Fruit fly (Drosophila melanogaster) whole organism, embryonic: ENCODE data around the gene Uro.

Experiments
- ATbp ChIP-seq: fragments of 200-800 bp; sonication (Bioruptor generic); optimal IDR thresholded peaks from 2 replicates; lab custom pipeline; 2017; ENCODE audit warnings: missing biosample characterization, mild to moderate bottlenecking, missing genetic modification characterization, missing genetic modification reagents
- Abd-B ChIP-seq: fragments of 200-800 bp; sonication (Bioruptor generic); optimal IDR thresholded peaks from 2 replicates; lab custom pipeline; 2018; ENCODE audit warnings: missing biosample characterization, mild to moderate bottlenecking, missing genetic modification characterization, moderate library complexity
- B-H1 ChIP-seq: fragments of 200-800 bp; sonication (Bioruptor generic); IDR thresholded peaks from 3 replicates; pipeline ENCODE4 v1.3.6; 2022; ENCODE audit warnings: missing biosample characterization, missing genetic modification characterization
- CG10543 ChIP-seq: fragments of 200-800 bp; sonication (Bioruptor generic); optimal IDR thresholded peaks from 3 replicates; lab custom pipeline; 2017; ENCODE audit warnings: missing biosample characterization, mild to moderate bottlenecking, missing genetic modification characterization, moderate library complexity
- CG12769 ChIP-seq: fragments of 200-800 bp; sonication (Bioruptor generic); optimal IDR thresholded peaks from 2 replicates; lab custom pipeline; 2019; ENCODE audit warnings: missing biosample characterization, mild to moderate bottlenecking, missing genetic modification characterization, moderate library complexity
- CG13296 ChIP-seq: fragments of 200-800 bp; sonication (Bioruptor generic); optimal IDR thresholded peaks from 3 replicates; lab custom pipeline; 2018; ENCODE audit warnings: missing biosample characterization, mild to moderate bottlenecking, missing genetic modification characterization
- CG15514 ChIP-seq: fragments of 200-800 bp; sonication (Bioruptor generic); optimal IDR thresholded peaks from 3 replicates; lab custom pipeline; 2017; ENCODE audit warnings: missing biosample characterization, missing genetic modification characterization, mild to moderate bottlenecking, moderate library complexity, missing genetic modification reagents
- CG18599 ChIP-seq: fragments of 200-800 bp; sonication (Bioruptor generic); optimal IDR thresholded peaks from 3 replicates; lab custom pipeline; 2017; ENCODE audit warnings: missing biosample characterization, missing genetic modification characterization, mild to moderate bottlenecking, moderate library complexity, missing genetic modification reagents
- CG18619 ChIP-seq: fragments of 200-800 bp; sonication (Bioruptor generic); optimal IDR thresholded peaks from 3 replicates; lab custom pipeline; 2017; ENCODE audit warnings: missing biosample characterization, mild to moderate bottlenecking, missing genetic modification characterization
- CG18764 ChIP-seq: fragments of 200-800 bp; sonication (Bioruptor generic); optimal IDR thresholded peaks from 3 replicates; lab custom pipeline; 2016; ENCODE audit warnings: missing biosample characterization, missing genetic modification characterization
- CG3065 ChIP-seq: fragments of 200-800 bp; sonication (Bioruptor generic); optimal IDR thresholded peaks from 2 replicates; lab custom pipeline; 2016; ENCODE audit warnings: missing biosample characterization, missing genetic modification characterization
- CG31365 ChIP-seq: fragments of 200-800 bp; sonication (Bioruptor generic); optimal IDR thresholded peaks from 2 replicates; lab custom pipeline; 2018; ENCODE audit warnings: missing biosample characterization, mild to moderate bottlenecking, missing genetic modification characterization
- CG32532 ChIP-seq: fragments of 200-800 bp; sonication (Bioruptor generic); IDR thresholded peaks from 2 replicates; pipeline ENCODE4 v1.3.6; 2022; ENCODE audit warnings: missing biosample characterization, missing genetic modification characterization
- CG3281 ChIP-seq: fragments of 200-800 bp; sonication (Bioruptor generic); optimal IDR thresholded peaks from 3 replicates; lab custom pipeline; 2017; ENCODE audit warnings: missing biosample characterization, mild to moderate bottlenecking, missing genetic modification characterization
- CG42726 ChIP-seq: fragments of 200-800 bp; sonication (Bioruptor generic); IDR thresholded peaks from 2 replicates; pipeline ENCODE4 v1.3.6; 2022; ENCODE audit warnings: missing biosample characterization, missing genetic modification characterization; ENCODE audit not compliant: partially characterized antibody
- CG4820 ChIP-seq: fragments of 200-800 bp; sonication (Bioruptor generic); optimal IDR thresholded peaks from 3 replicates; lab custom pipeline; 2016; ENCODE audit warnings: missing biosample characterization, missing genetic modification characterization
- CG6765 ChIP-seq: fragments of 200-800 bp; sonication (Bioruptor generic); optimal IDR thresholded peaks from 3 replicates; lab custom pipeline; 2017; ENCODE audit warnings: missing biosample characterization, mild to moderate bottlenecking, missing genetic modification characterization
- CG9817 ChIP-seq: fragments of 200-800 bp; sonication (Bioruptor generic); optimal IDR thresholded peaks from 2 replicates; lab custom pipeline; 2018; ENCODE audit warnings: missing biosample characterization, mild to moderate bottlenecking, missing genetic modification characterization, moderate library complexity
- CoRest ChIP-seq: fragments of 200-800 bp; sonication (Bioruptor generic); optimal IDR thresholded peaks from 3 replicates; lab custom pipeline; 2018; ENCODE audit warnings: missing biosample characterization, mild to moderate bottlenecking, missing genetic modification characterization, moderate library complexity
- HLH54F ChIP-seq: fragments of 200-800 bp; sonication (Bioruptor generic); optimal IDR thresholded peaks from 3 replicates; lab custom pipeline; 2016; ENCODE audit warnings: missing biosample characterization, missing genetic modification characterization
- Hsf ChIP-seq: fragments of 200-800 bp; sonication (Bioruptor generic); optimal IDR thresholded peaks from 3 replicates; lab custom pipeline; 2016; ENCODE audit warnings: missing biosample characterization, missing genetic modification characterization
- Lpt ChIP-seq: fragments of >200 bp; optimal IDR thresholded peaks from 2 replicates; lab custom pipeline; 2018; ENCODE audit warnings: missing biosample characterization, missing genetic modification characterization
- Meics ChIP-seq: fragments of 200-800 bp; sonication (Bioruptor generic); optimal IDR thresholded peaks from 2 replicates; lab custom pipeline; 2017; ENCODE audit warnings: missing biosample characterization, mild to moderate bottlenecking, missing genetic modification characterization
- Optix ChIP-seq: fragments of 200-800 bp; sonication (Bioruptor generic); IDR thresholded peaks from 3 replicates; pipeline ENCODE4 v1.3.6; 2022; ENCODE audit warnings: missing biosample characterization, missing genetic modification characterization
- Pdp1 ChIP-seq, 2 experiments: fragments of 200-800 bp; sonication (Bioruptor generic); optimal IDR thresholded peaks; 3 replicates each; lab custom pipeline; 2016; ENCODE audit warnings: missing biosample characterization in 2 of 2, missing genetic modification characterization in 2 of 2, mild to moderate bottlenecking in 1 of 2, moderate library complexity in 1 of 2
- ac ChIP-seq: fragments of 200-800 bp; sonication (Bioruptor generic); optimal IDR thresholded peaks from 3 replicates; lab custom pipeline; 2017; ENCODE audit warnings: missing biosample characterization, mild to moderate bottlenecking, missing genetic modification characterization
- amos ChIP-seq: fragments of 200-800 bp; sonication (Bioruptor generic); IDR thresholded peaks from 2 replicates; pipeline ENCODE4 v1.3.6; 2022; ENCODE audit warnings: missing biosample characterization, missing genetic modification characterization; ENCODE audit not compliant: partially characterized antibody
- caup ChIP-seq: fragments of 200-800 bp; sonication (Bioruptor generic); optimal IDR thresholded peaks from 3 replicates; lab custom pipeline; 2017; ENCODE audit warnings: missing biosample characterization, mild to moderate bottlenecking, missing genetic modification characterization, moderate library complexity; ENCODE audit not compliant: severe bottlenecking
- ci ChIP-seq: fragments of 200-800 bp; sonication (Bioruptor generic); IDR thresholded peaks from 3 replicates; pipeline ENCODE4 v1.3.6; 2022; ENCODE audit warnings: missing biosample characterization, missing genetic modification characterization
- crc ChIP-seq: fragments of 200-800 bp; sonication (Bioruptor generic); optimal IDR thresholded peaks from 2 replicates; lab custom pipeline; 2016; ENCODE audit warnings: missing biosample characterization, missing genetic modification characterization
- croc ChIP-seq: fragments of 200-800 bp; sonication (Bioruptor generic); conservative IDR thresholded peaks from 3 replicates; pipeline ENCODE4 v1.3.6; 2022; ENCODE audit warnings: missing biosample characterization, missing genetic modification characterization
- dati ChIP-seq: fragments of 200-800 bp; sonication (Bioruptor generic); IDR thresholded peaks from 2 replicates; pipeline ENCODE4 v1.3.6; 2022; ENCODE audit warnings: missing biosample characterization, missing genetic modification characterization
- dysf ChIP-seq: fragments of 200-800 bp; sonication (Bioruptor generic); IDR thresholded peaks from 3 replicates; pipeline ENCODE4 v1.3.6; 2022; ENCODE audit warnings: missing biosample characterization, missing genetic modification characterization
- fd3F ChIP-seq: fragments of 200-800 bp; sonication (Bioruptor generic); optimal IDR thresholded peaks from 2 replicates; lab custom pipeline; 2018; ENCODE audit warnings: missing biosample characterization, mild to moderate bottlenecking, missing genetic modification characterization, moderate library complexity
- fd64A ChIP-seq: fragments of 200-800 bp; sonication (Bioruptor generic); optimal IDR thresholded peaks from 3 replicates; lab custom pipeline; 2018; ENCODE audit warnings: missing biosample characterization, mild to moderate bottlenecking, missing genetic modification characterization
- gem ChIP-seq: fragments of 200-800 bp; sonication (Bioruptor generic); optimal IDR thresholded peaks from 2 replicates; lab custom pipeline; 2019; ENCODE audit warnings: missing biosample characterization, mild to moderate bottlenecking, missing genetic modification characterization, moderate library complexity
- hkb ChIP-seq, 2 experiments: fragments of 200-800 bp in 1 of 2; fragments of >200 bp in 1 of 2; sonication (Bioruptor generic) in 1 of 2; IDR thresholded peaks in 1 of 2; optimal IDR thresholded peaks in 1 of 2; 2 replicates each; pipeline versions ENCODE4 v1.3.6 to Lab custom; 2017 to 2022; ENCODE audit warnings: missing biosample characterization in 1 of 2, missing genetic modification characterization in 1 of 2
- inv ChIP-seq: fragments of 200-800 bp; sonication (Bioruptor generic); IDR thresholded peaks from 2 replicates; pipeline ENCODE4 v1.3.6; 2022; ENCODE audit warnings: missing biosample characterization, missing genetic modification characterization; ENCODE audit not compliant: partially characterized antibody
- jigr1 ChIP-seq: fragments of 200-800 bp; sonication (Bioruptor generic); IDR thresholded peaks from 3 replicates; pipeline ENCODE4 v1.3.6; 2022; ENCODE audit warnings: missing biosample characterization, missing genetic modification characterization
- ken ChIP-seq: fragments of 200-800 bp; sonication (Bioruptor generic); IDR thresholded peaks from 3 replicates; pipeline ENCODE4 v1.3.6; 2022; ENCODE audit warnings: missing biosample characterization, missing genetic modification characterization
- lab ChIP-seq: fragments of 200-800 bp; sonication (Bioruptor generic); optimal IDR thresholded peaks from 3 replicates; lab custom pipeline; 2017; ENCODE audit warnings: missing biosample characterization, missing genetic modification characterization, mild to moderate bottlenecking, moderate library complexity, missing genetic modification reagents
- pita ChIP-seq: fragments of 200-800 bp; sonication (Bioruptor generic); optimal IDR thresholded peaks from 2 replicates; lab custom pipeline; 2017; ENCODE audit warnings: missing biosample characterization, mild to moderate bottlenecking, missing genetic modification characterization
- pum ChIP-seq: fragments of 200-800 bp; sonication (Bioruptor generic); optimal IDR thresholded peaks from 2 replicates; lab custom pipeline; 2016; ENCODE audit warnings: missing biosample characterization, missing genetic modification characterization
- sug ChIP-seq: fragments of 200-800 bp; optimal IDR thresholded peaks from 2 replicates; lab custom pipeline; 2019; ENCODE audit warnings: missing biosample characterization, mild to moderate bottlenecking, missing genetic modification characterization, moderate library complexity
- tio ChIP-seq: fragments of 200-800 bp; sonication (Bioruptor generic); optimal IDR thresholded peaks from 2 replicates; lab custom pipeline; 2017; ENCODE audit warnings: missing biosample characterization, missing genetic modification characterization, inconsistent platforms
- trem ChIP-seq: fragments of 200-800 bp; optimal IDR thresholded peaks from 3 replicates; lab custom pipeline; 2019; ENCODE audit warnings: missing biosample characterization, mild to moderate bottlenecking, missing genetic modification characterization, moderate library complexity
- ttk ChIP-seq: fragments of 200-800 bp; sonication (Bioruptor generic); IDR thresholded peaks from 2 replicates; pipeline ENCODE4 v2.1.2; 2022; ENCODE audit warnings: missing biosample characterization, missing genetic modification characterization
- zfh1 ChIP-seq: fragments of 200-800 bp; sonication (Bioruptor generic); IDR thresholded peaks from 3 replicates; pipeline ENCODE4 v1.3.6; 2022; ENCODE audit warnings: missing biosample characterization, missing genetic modification characterization

The Uro gene

DNA sequence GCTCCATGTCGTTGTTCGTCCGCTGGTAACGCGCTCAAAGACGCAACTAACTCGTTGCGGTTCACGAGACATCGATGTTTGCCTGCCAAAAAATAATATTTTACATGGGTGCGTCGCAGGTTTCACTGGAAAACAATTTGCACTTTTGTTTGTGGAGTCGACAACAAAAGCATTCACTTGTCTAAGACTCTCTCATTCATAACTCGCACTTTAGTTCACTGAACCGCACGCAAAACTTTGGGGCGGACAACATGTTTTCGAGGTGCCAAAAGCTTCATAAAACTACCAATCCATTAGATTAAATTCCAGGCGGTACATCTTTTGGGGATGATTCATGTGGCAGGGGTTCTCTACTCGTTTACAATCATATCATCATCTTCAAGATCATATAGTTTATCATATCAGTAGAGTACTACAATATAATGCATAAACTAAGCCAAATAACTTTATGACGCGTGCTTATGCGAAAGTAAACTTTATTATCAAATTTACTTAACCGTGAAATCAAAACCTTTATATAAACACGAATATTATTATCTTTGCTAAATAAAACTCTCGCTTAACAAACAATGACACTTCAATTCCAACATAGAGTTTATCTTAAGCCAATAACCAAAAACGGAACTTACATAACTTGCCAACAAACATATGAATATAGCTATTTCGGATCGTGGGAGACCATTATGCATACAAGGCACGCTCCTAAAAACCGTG lies 1.7 kb upstream of the Uro start, which contains the start of gene CG7179 (continued):
- peak; percentile 27 for TF ChIP-seq caup (GFP tag; lab: Kevin White, UChicago)
- no peak for TF ChIP-seq CG18764 (GFP tag; lab: Kevin White, UChicago)
- TF ChIP-seq CG12769 (tag; lab: Kevin White, UChicago) = no peak
- TF ChIP-seq ttk (GFP tag; lab: Robert Waterston, UW) = no peak
- TF ChIP-seq fd64A = no peak
- no peak for TF ChIP-seq Lpt (GFP tag; lab: Kevin White, UChicago)
- no peak for TF ChIP-seq inv (GFP tag; lab: Robert Waterston, UW)
- TF ChIP-seq amos (GFP tag; lab: Robert Waterston, UW) = no peak
- peak; percentile 6 for TF ChIP-seq CG9817 (tag; lab: Kevin White, UChicago)
- no peak for TF ChIP-seq CG3065
- TF ChIP-seq zfh1 = no peak
- no peak for TF ChIP-seq pum (GFP tag; lab: Kevin White, UChicago)
- peak; percentile 27 for TF ChIP-seq gem (tag; lab: Kevin White, UChicago)
- no peak for TF ChIP-seq sug (tag; lab: Kevin White, UChicago)
- TF ChIP-seq ac (GFP tag; lab: Kevin White, UChicago) = no peak
- TF ChIP-seq CoRest = peak; percentile 21
- TF ChIP-seq CG3281 = peak; percentile 57
- TF ChIP-seq Pdp1 (GFP tag; optimal IDR thresholded peaks at IDR 0.05; lab: Kevin White, UChicago) = peak in 1 of 2 experiments; percentile 62
- peak; percentile 64 for TF ChIP-seq CG13296 (GFP tag; lab: Kevin White, UChicago)
- no peak for TF ChIP-seq HLH54F (GFP tag; lab: Kevin White, UChicago)
- TF ChIP-seq B-H1 (GFP tag; lab: Robert Waterston, UW) = no peak
- no peak for TF ChIP-seq CG31365 (tag; lab: Kevin White, UChicago)
- TF ChIP-seq ci (GFP tag; lab: Robert Waterston, UW) = 0 out of 3 replicates have a peak, but pooled peaks have one; percentile 11
- TF ChIP-seq CG4820 (GFP tag; lab: Kevin White, UChicago) = no peak
- TF ChIP-seq fd3F (GFP tag; lab: Kevin White, UChicago) = peak; percentile 18
- peak; percentile 38 for TF ChIP-seq CG18599 (GFP tag; lab: Kevin White, UChicago)
- no peak for TF ChIP-seq pita
- TF ChIP-seq CG10543 (GFP tag; lab: Kevin White, UChicago) = no peak
- TF ChIP-seq hkb (optimal IDR thresholded peaks at IDR 0.05; lab: Kevin White, UChicago) = no peak
- TF ChIP-seq hkb (GFP tag; IDR thresholded peaks at IDR 0.05; lab: Robert Waterston, UW) = 0 out of 2 replicates have a peak, but pooled peaks have one; percentile 29
- no peak for TF ChIP-seq croc (GFP tag; lab: Robert Waterston, UW)
- peak; percentile 38 for TF ChIP-seq ATbp
- TF ChIP-seq lab (GFP tag; lab: Kevin White, UChicago) = peak; percentile 61
- no peak for TF ChIP-seq CG18619 (GFP tag; lab: Kevin White, UChicago)
- no peak for TF ChIP-seq trem
- peak; percentile 51 for TF ChIP-seq Meics (GFP tag; lab: Kevin White, UChicago)
- TF ChIP-seq Abd-B = no peak
- no peak for TF ChIP-seq ken (GFP tag; lab: Robert Waterston, UW)
- no peak for TF ChIP-seq CG42726 (GFP tag; lab: Robert Waterston, UW)
- TF ChIP-seq CG15514 (GFP tag; lab: Kevin White, UChicago) = peak; percentile 17
- TF ChIP-seq tio (GFP tag; lab: Kevin White, UChicago) = no peak
- TF ChIP-seq jigr1 (GFP tag; lab: Robert Waterston, UW) = no peak
- TF ChIP-seq CG32532 = no peak
- peak; percentile 24 for TF ChIP-seq CG6765 (GFP tag; lab: Kevin White, UChicago)
- no peak for TF ChIP-seq Optix (GFP tag; lab: Robert Waterston, UW)
- no peak for TF ChIP-seq dysf (GFP tag; lab: Robert Waterston, UW)
- no peak for TF ChIP-seq Hsf (GFP tag; lab: Kevin White, UChicago)
- no peak for TF ChIP-seq crc (GFP tag; lab: Kevin White, UChicago)
- no peak for TF ChIP-seq dati
